Fruit fly (Drosophila melanogaster): ENCODE results near the gene Hel25E.

DNA sequence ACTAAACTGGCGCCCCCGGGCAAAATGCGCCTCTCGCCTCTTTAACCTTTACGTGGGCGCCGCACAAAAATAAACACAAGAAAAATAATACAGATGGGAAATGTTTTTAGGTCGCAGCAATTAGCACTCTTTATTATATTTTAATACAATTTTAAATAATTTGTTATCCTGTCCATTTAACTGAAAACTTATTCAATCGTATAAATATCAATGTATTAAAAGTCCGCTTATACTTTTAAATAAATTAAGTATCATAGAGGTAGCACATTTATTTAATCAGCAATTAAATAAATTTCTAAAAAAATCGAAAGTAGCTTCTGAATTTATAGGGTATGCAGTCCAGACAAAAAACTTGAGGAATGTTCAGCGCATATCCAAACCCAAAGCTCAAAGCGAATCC is 35.0 kb downstream of the Hel25E start:
- no peak for TF ChIP-seq Abd-B (GFP tag; optimal IDR thresholded peaks at IDR 0.05)
- no peak for TF ChIP-seq N (GFP tag; optimal IDR thresholded peaks at IDR 0.05)

Measured in whole organism, wandering third instar larva.